Fruit fly (Drosophila melanogaster): ENCODE results near the gene CG34436.

dm6 chr3R:28263522-28263921 lies 18.9 kb upstream of the CG34436 start, which contains the start of gene CG43125:
- TF ChIP-seq CG14711 (tag; optimal IDR thresholded peaks at IDR 0.05), result no peak
- no peak for TF ChIP-seq toe (GFP tag; optimal IDR thresholded peaks at IDR 0.05)
- no peak for TF ChIP-seq Crg-1 (GFP tag; optimal IDR thresholded peaks at IDR 0.05)
- TF ChIP-seq kay (GFP tag; ENCODE audit: borderline replicate concordance), result no peak
- no peak for TF ChIP-seq pad (GFP tag; optimal IDR thresholded peaks at IDR 0.05)
- no peak for TF ChIP-seq cnc (optimal IDR thresholded peaks at IDR 0.05)
- no peak for TF ChIP-seq CG1620 (GFP tag; optimal IDR thresholded peaks at IDR 0.05)
- no peak for TF ChIP-seq ovo (GFP tag; optimal IDR thresholded peaks at IDR 0.05)
- TF ChIP-seq bab1 (GFP tag; optimal IDR thresholded peaks at IDR 0.05), result no peak
- TF ChIP-seq CG12768 (GFP tag; optimal IDR thresholded peaks at IDR 0.05), result no peak
- TF ChIP-seq CG33017 (tag; optimal IDR thresholded peaks at IDR 0.05), result no peak
- TF ChIP-seq CG11617 (GFP tag; optimal IDR thresholded peaks at IDR 0.05), result no peak
- no peak for TF ChIP-seq CG5204 (GFP tag; optimal IDR thresholded peaks at IDR 0.05)
- TF ChIP-seq CG7101 (tag; optimal IDR thresholded peaks at IDR 0.05), result no peak

Data from whole organism, adult.